In the genomic region with DNA sequence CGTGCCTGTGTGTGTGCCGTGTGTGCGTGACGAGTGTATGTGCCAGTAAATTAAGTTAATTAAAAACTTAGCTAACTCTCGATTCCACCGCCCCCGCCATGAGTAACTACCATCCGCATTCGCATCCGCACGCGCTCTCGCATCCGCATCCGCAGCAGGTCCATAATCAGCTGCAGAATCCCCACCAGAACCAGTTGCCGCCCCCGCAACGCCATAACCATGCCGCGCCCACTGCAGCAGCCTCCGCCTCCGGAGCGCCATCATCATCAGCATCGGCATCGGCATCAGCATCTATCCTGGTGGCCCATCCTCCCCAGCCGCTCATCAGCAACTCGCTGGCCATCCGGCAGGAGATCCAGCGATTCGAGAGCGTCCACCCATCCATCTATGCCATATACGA, we compare ENCODE assay signal across 1 fruit fly cellular context.
TF ChIP-seq lines count a peak whose summit lies in the region.

No protein-coding gene starts in this region.

TF ChIP-seq in whole organism, embryonic, 481 proteins besides CTCF, POLR2A, EP300 and RAD21 (continued from another document):
- TF ChIP-seq CG13775 (GFP tag; optimal IDR thresholded peaks at IDR 0.05; lab: Kevin White, UChicago): peak; percentile 60
- TF ChIP-seq CG43689 (GFP tag; IDR thresholded peaks at IDR 0.05; lab: Robert Waterston, UW): no peak
- 0 out of 3 replicates have a peak, but pooled peaks have one; percentile 36 for TF ChIP-seq ci (GFP tag; IDR thresholded peaks at IDR 0.05; lab: Robert Waterston, UW)
- TF ChIP-seq ems (GFP tag; optimal IDR thresholded peaks at IDR 0.05; lab: Kevin White, UChicago): no peak
- no peak for TF ChIP-seq kni (GFP tag; optimal IDR thresholded peaks at IDR 0.05; lab: Kevin White, UChicago)
- TF ChIP-seq CG13624 (GFP tag; optimal IDR thresholded peaks at IDR 0.05; lab: Kevin White, UChicago): no peak
- TF ChIP-seq Doc2 (GFP tag; IDR thresholded peaks at IDR 0.05; lab: Robert Waterston, UW): 0 out of 2 replicates have a peak, but pooled peaks have one; percentile 13
- TF ChIP-seq CG7928 (GFP tag; optimal IDR thresholded peaks at IDR 0.05; lab: Kevin White, UChicago): no peak
- TF ChIP-seq CG10267 (tag; optimal IDR thresholded peaks at IDR 0.05; lab: Kevin White, UChicago): no peak
- TF ChIP-seq Jarid2 (GFP tag; optimal IDR thresholded peaks at IDR 0.05; lab: Kevin White, UChicago): no peak
- no peak for TF ChIP-seq Bgb (GFP tag; IDR thresholded peaks at IDR 0.05; lab: Robert Waterston, UW; ENCODE audit: partially characterized antibody)
- peak; percentile 64 for TF ChIP-seq Med (GFP tag; lab: Kevin White, UChicago)
